Worm (Caenorhabditis elegans): ENCODE measurements around the gene F01D5.7.

The F01D5.7 gene

ce11 chrII:13998964-13999363 is 9.5 kb upstream of the F01D5.7 start, which contains the start of gene F01D5.2:
Gene F01D5.2, minus strand, starts transcription at chrII:13999064.
- TF ChIP-seq lin-35 (GFP tag; optimal IDR thresholded peaks at IDR 0.05) (no peak), ceh-63 (GFP tag; optimal IDR thresholded peaks at IDR 0.05) (no peak), ces-1 (GFP tag; optimal IDR thresholded peaks at IDR 0.05) (no peak), elt-3 (tag; optimal IDR thresholded peaks at IDR 0.05) (no peak), hlh-4 (tag; optimal IDR thresholded peaks at IDR 0.05) (no peak), tlp-1 (tag; optimal IDR thresholded peaks at IDR 0.05) (no peak)

DNA sequence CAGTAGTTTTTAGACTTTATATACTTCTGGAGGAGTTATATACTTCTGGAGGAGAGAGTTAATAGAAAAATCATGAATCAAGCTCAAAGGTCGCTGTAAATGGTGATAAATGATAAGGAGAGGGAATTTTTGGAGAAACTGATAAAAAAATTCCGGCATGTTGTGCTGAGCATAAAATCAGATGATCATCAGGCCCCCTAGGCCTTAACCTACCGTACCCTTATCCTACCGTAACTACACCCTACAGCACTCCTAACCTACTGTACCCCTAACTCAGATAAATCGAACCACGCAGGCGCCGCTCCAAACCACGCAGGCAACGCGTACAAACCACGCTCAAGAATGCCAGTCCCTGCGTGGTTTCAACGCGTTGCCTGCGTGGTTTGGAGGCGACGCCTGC is 8.4 kb upstream of the F01D5.7 start, which contains the start of gene F01D5.3:
Gene F01D5.3 (minus strand): TSS at position 101 of the 400 bp plus-strand sequence.
- peak; percentile 21 for TF ChIP-seq elt-2 (tag; optimal IDR thresholded peaks at IDR 0.05)

- TF ChIP-seq elt-2 (tag; optimal IDR thresholded peaks at IDR 0.05) (peak; percentile 55), unc-62 (GFP tag; optimal IDR thresholded peaks at IDR 0.05) (no peak)
Measured at ce11 chrII:14002200-14002599, 6.3 kb upstream of the F01D5.7 start, which contains the start of gene F01D5.5. Gene F01D5.5, minus strand, starts transcription at chrII:14002300.

ce11 chrII:14003821-14004430 is 4.5 kb upstream of the F01D5.7 start:
- TF ChIP-seq snpc-4 (tag; optimal IDR thresholded peaks at IDR 0.05) (peak; percentile 76), C16A3.4 (tag; optimal IDR thresholded peaks at IDR 0.05) (no peak), vab-15 (tag; optimal IDR thresholded peaks at IDR 0.05) (no peak), blmp-1 (tag; optimal IDR thresholded peaks at IDR 0.05) (peak; percentile 15), irx-1 (tag; optimal IDR thresholded peaks at IDR 0.05) (no peak), fkh-10 (GFP tag; optimal IDR thresholded peaks at IDR 0.05) (no peak), lin-35 (GFP tag; optimal IDR thresholded peaks at IDR 0.05) (no peak), tbx-2 (tag; optimal IDR thresholded peaks at IDR 0.05) (no peak), lir-3 (tag; optimal IDR thresholded peaks at IDR 0.05; ENCODE audit: poor library complexity) (no peak), unc-30 (tag; optimal IDR thresholded peaks at IDR 0.05) (no peak), nhr-28 (tag; optimal IDR thresholded peaks at IDR 0.05) (no peak), nhr-85 (tag) (no peak), C04F5.9 (tag; optimal IDR thresholded peaks at IDR 0.05) (no peak), efl-1 (optimal IDR thresholded peaks at IDR 0.05) (no peak), efl-1 (GFP tag; optimal IDR thresholded peaks at IDR 0.05 in 1 of 2) (peak in 1 of 2 experiments; percentile 74), lsy-2 (tag; optimal IDR thresholded peaks at IDR 0.05) (no peak), pqm-1 (tag; optimal IDR thresholded peaks at IDR 0.05) (no peak), ceh-88 (GFP tag; IDR thresholded peaks at IDR 0.05) (no peak), mep-1 (tag; optimal IDR thresholded peaks at IDR 0.05) (no peak), nhr-11 (tag; optimal IDR thresholded peaks at IDR 0.05) (no peak)

DNA sequence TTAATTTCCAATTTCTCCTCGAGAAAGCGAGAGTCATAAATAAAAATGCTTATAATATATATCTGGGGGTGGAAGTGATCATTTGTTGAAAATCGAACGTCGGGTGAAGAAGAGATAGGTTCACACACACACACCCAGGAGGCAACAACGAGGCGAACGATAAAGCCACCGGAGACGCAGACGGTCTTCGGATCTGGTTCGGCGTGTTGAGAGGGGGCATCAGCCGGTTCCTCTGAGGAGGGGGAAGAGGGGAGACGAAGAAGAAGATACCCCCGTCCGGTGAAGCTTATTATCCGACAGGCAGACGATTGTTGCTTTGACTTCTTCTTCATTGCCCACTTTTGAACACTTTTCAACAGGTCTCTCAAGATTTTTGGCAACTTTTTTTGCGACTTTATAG is 3.7 kb upstream of the F01D5.7 start:
- TF ChIP-seq blmp-1 (tag; optimal IDR thresholded peaks at IDR 0.05) (peak; percentile 44), zip-4 (GFP tag; optimal IDR thresholded peaks at IDR 0.05) (no peak), tlp-1 (tag; optimal IDR thresholded peaks at IDR 0.05) (no peak)

DNA sequence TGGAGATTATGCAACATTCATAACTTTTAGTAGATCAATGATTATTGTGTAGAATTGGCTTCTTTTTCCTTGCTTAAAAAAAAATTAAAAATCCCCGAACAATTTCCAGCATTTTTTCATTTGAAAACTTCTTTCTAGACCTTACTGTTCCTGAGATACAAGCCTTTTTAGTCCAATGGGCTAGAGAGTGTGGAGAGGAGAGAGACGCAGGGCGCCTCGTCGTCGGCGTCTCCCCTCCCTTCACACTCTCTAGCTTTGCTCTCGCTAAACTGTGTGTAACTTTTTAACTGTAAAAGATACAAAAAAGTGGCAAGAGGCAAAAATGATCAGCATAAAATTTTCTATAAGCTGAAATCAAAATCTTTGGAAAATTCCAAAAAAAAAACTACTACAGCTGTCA is 3.3 kb upstream of the F01D5.7 start:
- TF ChIP-seq nhr-237 (tag; optimal IDR thresholded peaks at IDR 0.05) (no peak), mdl-1 (tag; optimal IDR thresholded peaks at IDR 0.05) (no peak), ztf-4 (tag; optimal IDR thresholded peaks at IDR 0.05) (no peak), lin-15B (tag; optimal IDR thresholded peaks at IDR 0.05) (no peak), efl-1 (optimal IDR thresholded peaks at IDR 0.05) (no peak), efl-1 (GFP tag; optimal IDR thresholded peaks at IDR 0.05 in 1 of 2) (peak in 1 of 2 experiments; percentile 75), mef-2 (tag; optimal IDR thresholded peaks at IDR 0.05) (no peak), isw-1 (GFP tag; IDR thresholded peaks at IDR 0.05) (no peak)

All from whole organism, L1 larva.